Fruit fly (Drosophila melanogaster): Measurements from ENCODE around the gene CG43679.

The CG43679 gene

DNA sequence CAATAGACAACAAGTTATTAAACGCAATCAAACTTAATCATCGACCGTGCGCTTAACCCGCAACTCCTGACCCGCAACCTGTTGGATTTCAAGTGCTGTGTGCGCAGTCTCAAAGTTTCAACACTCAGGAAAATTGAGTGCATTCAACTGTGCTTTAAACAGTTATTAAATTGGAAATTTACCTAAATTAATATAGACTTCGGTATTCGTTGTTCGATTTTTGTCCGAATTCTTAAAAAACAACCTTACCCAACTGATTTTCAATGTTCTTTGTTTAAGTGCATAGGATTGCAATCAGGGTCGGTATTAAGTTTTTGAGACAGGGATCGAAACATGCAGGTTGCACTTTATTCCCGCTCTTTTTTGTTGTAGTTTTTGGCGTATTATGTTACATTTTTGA is 46.1 kb downstream of the CG43679 start (continued):
- peak; percentile 22 for TF ChIP-seq CG1621 (tag; optimal IDR thresholded peaks at IDR 0.05)
- peak; percentile 46 for TF ChIP-seq Smox (GFP tag; optimal IDR thresholded peaks at IDR 0.05)
- no peak for TF ChIP-seq fd85E (GFP tag; optimal IDR thresholded peaks at IDR 0.05)
- no peak for TF ChIP-seq CG32006 (GFP tag; optimal IDR thresholded peaks at IDR 0.05)
- TF ChIP-seq CG6808 (GFP tag; optimal IDR thresholded peaks at IDR 0.05), result no peak
- TF ChIP-seq svp (GFP tag), result peak; percentile 72
- TF ChIP-seq CG10669 (GFP tag; optimal IDR thresholded peaks at IDR 0.05), result peak; percentile 59
- TF ChIP-seq eg (GFP tag; IDR thresholded peaks at IDR 0.05), result peak; percentile 78
- peak; percentile 67 for TF ChIP-seq Hr4 (GFP tag; optimal IDR thresholded peaks at IDR 0.05)
- peak; percentile 6 for TF ChIP-seq CG8632 (GFP tag; optimal IDR thresholded peaks at IDR 0.05)
- TF ChIP-seq Ets96B (tag; optimal IDR thresholded peaks at IDR 0.05), result peak; percentile 57
- peak; percentile 56 for TF ChIP-seq net (GFP tag; optimal IDR thresholded peaks at IDR 0.05)

All from whole organism, prepupa.